Fruit fly (Drosophila melanogaster) whole organism, embryonic: ENCODE measurements around the gene Nmt.
A peak's percentile ranks its signal among the peaks of the same experiment; 100 is the strongest.

Experiments used
- BtbVII ChIP-seq: fragments of 200-800 bp; sonication (Bioruptor generic); optimal IDR thresholded peaks from 3 replicates; lab custom pipeline; 2017; ENCODE audit warnings: missing biosample characterization, mild to moderate bottlenecking, missing genetic modification characterization
- CG12391 ChIP-seq: fragments of 200-800 bp; sonication (Bioruptor generic); optimal IDR thresholded peaks from 3 replicates; lab custom pipeline; 2018; ENCODE audit warnings: missing biosample characterization, mild to moderate bottlenecking, missing genetic modification characterization, moderate library complexity
- CG13775 ChIP-seq: fragments of 200-800 bp; sonication (Bioruptor generic); optimal IDR thresholded peaks from 3 replicates; lab custom pipeline; 2017; ENCODE audit warnings: missing biosample characterization, mild to moderate bottlenecking, missing genetic modification characterization
- CG17568 ChIP-seq: fragments of 200-800 bp; sonication (Bioruptor generic); optimal IDR thresholded peaks from 2 replicates; lab custom pipeline; 2018; ENCODE audit warnings: missing biosample characterization, mild to moderate bottlenecking, missing genetic modification characterization, moderate library complexity
- CG17612 ChIP-seq: fragments of 200-800 bp; sonication (Bioruptor generic); IDR thresholded peaks from 2 replicates; pipeline ENCODE4 v1.3.6; 2022; ENCODE audit warnings: missing biosample characterization, missing genetic modification characterization
- CG2678 ChIP-seq: fragments of 200-800 bp; sonication (Bioruptor generic); optimal IDR thresholded peaks from 3 replicates; lab custom pipeline; 2019; ENCODE audit warnings: missing biosample characterization, mild to moderate bottlenecking, missing genetic modification characterization, moderate library complexity
- CG31388 ChIP-seq: fragments of 200-800 bp; sonication (Bioruptor generic); optimal IDR thresholded peaks from 2 replicates; lab custom pipeline; 2016; ENCODE audit warnings: missing biosample characterization, missing genetic modification characterization
- CG31441 ChIP-seq: fragments of 200-800 bp; sonication (Bioruptor generic); IDR thresholded peaks from 2 replicates; pipeline ENCODE4 v1.3.6; 2022; ENCODE audit warnings: missing biosample characterization, missing genetic modification characterization
- CG32767 ChIP-seq: fragments of 200-800 bp; sonication (Bioruptor generic); IDR thresholded peaks from 2 replicates; pipeline ENCODE4 v1.3.6; 2022; ENCODE audit warnings: missing biosample characterization, missing genetic modification characterization
- CG4360 ChIP-seq: fragments of 200-800 bp; sonication (Bioruptor generic); IDR thresholded peaks from 2 replicates; pipeline ENCODE4 v1.3.6; 2022; ENCODE audit warnings: missing biosample characterization, missing genetic modification characterization
- CG43689 ChIP-seq: fragments of 200-800 bp; sonication (Bioruptor generic); IDR thresholded peaks from 2 replicates; pipeline ENCODE4 v1.3.6; 2022; ENCODE audit warnings: missing biosample characterization, missing genetic modification characterization
- CG4617 ChIP-seq: fragments of 200-800 bp; sonication (Bioruptor generic); optimal IDR thresholded peaks from 3 replicates; lab custom pipeline; 2016; ENCODE audit warnings: missing biosample characterization, missing genetic modification characterization, borderline replicate concordance
- CG4707 ChIP-seq: fragments of 200-800 bp; sonication (Bioruptor generic); optimal IDR thresholded peaks from 2 replicates; lab custom pipeline; 2018; ENCODE audit warnings: missing biosample characterization, mild to moderate bottlenecking, missing genetic modification characterization, moderate library complexity
- CG6175 ChIP-seq: fragments of 200-800 bp; sonication (Bioruptor generic); IDR thresholded peaks from 3 replicates; pipeline ENCODE4 v1.3.6; 2022; ENCODE audit warnings: missing biosample characterization, missing genetic modification characterization
- CG6272 ChIP-seq: fragments of 200-800 bp; sonication (Bioruptor generic); IDR thresholded peaks from 2 replicates; pipeline ENCODE4 v1.3.6; 2022; ENCODE audit warnings: missing biosample characterization, missing genetic modification characterization
- CG6683 ChIP-seq: fragments of 200-800 bp; sonication (Bioruptor generic); optimal IDR thresholded peaks from 2 replicates; lab custom pipeline; 2017; ENCODE audit warnings: missing biosample characterization, mild to moderate bottlenecking, missing genetic modification characterization, missing genetic modification reagents
- CG6689 ChIP-seq: fragments of 200-800 bp; sonication (Bioruptor generic); IDR thresholded peaks from 2 replicates; pipeline ENCODE4 v1.3.6; 2022; ENCODE audit warnings: missing biosample characterization, missing genetic modification characterization
- CG6765 ChIP-seq: fragments of 200-800 bp; sonication (Bioruptor generic); optimal IDR thresholded peaks from 3 replicates; lab custom pipeline; 2017; ENCODE audit warnings: missing biosample characterization, mild to moderate bottlenecking, missing genetic modification characterization
- CG7839 ChIP-seq: fragments of 200-800 bp; sonication (Bioruptor generic); optimal IDR thresholded peaks from 3 replicates; lab custom pipeline; 2018; ENCODE audit warnings: missing biosample characterization, mild to moderate bottlenecking, missing genetic modification characterization, moderate library complexity
- CG8944 ChIP-seq: fragments of 200-800 bp; sonication (Bioruptor generic); optimal IDR thresholded peaks from 3 replicates; lab custom pipeline; 2016; ENCODE audit warnings: missing biosample characterization, missing genetic modification characterization
- CG9609 ChIP-seq: fragments of 200-800 bp; sonication (Bioruptor generic); optimal IDR thresholded peaks from 3 replicates; lab custom pipeline; 2016; ENCODE audit warnings: missing biosample characterization, missing genetic modification characterization
- CG9797 ChIP-seq: fragments of 200-800 bp; sonication (Bioruptor generic); optimal IDR thresholded peaks from 3 replicates; lab custom pipeline; 2018; ENCODE audit warnings: missing biosample characterization, mild to moderate bottlenecking, missing genetic modification characterization
- CG9932 ChIP-seq: fragments of 200-800 bp; sonication (Bioruptor generic); IDR thresholded peaks from 2 replicates; pipeline ENCODE4 v1.3.6; 2022; ENCODE audit warnings: missing biosample characterization, missing genetic modification characterization
- CrebB ChIP-seq: fragments of 200-800 bp; sonication (Bioruptor generic); optimal IDR thresholded peaks from 3 replicates; lab custom pipeline; 2018; ENCODE audit warnings: missing biosample characterization, mild to moderate bottlenecking, missing genetic modification characterization
- Dip2 ChIP-seq: fragments of 200-800 bp; sonication (Bioruptor generic); IDR thresholded peaks from 2 replicates; pipeline ENCODE4 v1.3.6; 2022; ENCODE audit warnings: missing biosample characterization, missing genetic modification characterization
- Fer3 ChIP-seq: fragments of 200-800 bp; sonication (Bioruptor generic); optimal IDR thresholded peaks from 2 replicates; lab custom pipeline; 2018; ENCODE audit warnings: missing biosample characterization, mild to moderate bottlenecking, missing genetic modification characterization, moderate library complexity
- HmgD ChIP-seq: fragments of 200-800 bp; sonication (Bioruptor generic); optimal IDR thresholded peaks from 3 replicates; lab custom pipeline; 2016; ENCODE audit warnings: missing biosample characterization, missing genetic modification characterization
- Lhr ChIP-seq: fragments of 200-800 bp; sonication (Bioruptor generic); optimal IDR thresholded peaks from 3 replicates; lab custom pipeline; 2017; ENCODE audit warnings: mild to moderate bottlenecking, missing biosample characterization, missing genetic modification reagents, missing genetic modification characterization
- Lim3 ChIP-seq: fragments of 200-800 bp; sonication (Bioruptor generic); IDR thresholded peaks from 2 replicates; pipeline ENCODE4 v1.3.6; 2022; ENCODE audit warnings: missing biosample characterization, missing genetic modification characterization
- Meics ChIP-seq: fragments of 200-800 bp; sonication (Bioruptor generic); optimal IDR thresholded peaks from 2 replicates; lab custom pipeline; 2017; ENCODE audit warnings: missing biosample characterization, mild to moderate bottlenecking, missing genetic modification characterization
- Opbp ChIP-seq: fragments of 200-800 bp; sonication (Bioruptor generic); IDR thresholded peaks from 3 replicates; pipeline ENCODE4 v1.3.6; 2022; ENCODE audit warnings: missing biosample characterization, missing genetic modification characterization; ENCODE audit not compliant: partially characterized antibody
- Poxn ChIP-seq: fragments of 200-800 bp; sonication (Bioruptor generic); IDR thresholded peaks from 2 replicates; pipeline ENCODE4 v1.3.6; 2022; ENCODE audit warnings: missing biosample characterization, missing genetic modification characterization
- Rx ChIP-seq: fragments of 200-800 bp; sonication (Bioruptor generic); IDR thresholded peaks from 2 replicates; pipeline ENCODE4 v1.3.6; 2022; ENCODE audit warnings: missing biosample characterization, missing genetic modification characterization
- Spps ChIP-seq: fragments of 200-800 bp; sonication (Bioruptor generic); optimal IDR thresholded peaks from 2 replicates; lab custom pipeline; 2018; ENCODE audit warnings: missing biosample characterization, mild to moderate bottlenecking, missing genetic modification characterization
- YL-1 ChIP-seq: fragments of 200-800 bp; sonication (Bioruptor generic); optimal IDR thresholded peaks from 3 replicates; lab custom pipeline; 2017; ENCODE audit warnings: missing biosample characterization, mild to moderate bottlenecking, missing genetic modification characterization
- abd-A ChIP-seq: fragments of 200-800 bp; sonication (Bioruptor generic); optimal IDR thresholded peaks from 3 replicates; lab custom pipeline; 2019; ENCODE audit warnings: missing biosample characterization, mild to moderate bottlenecking, missing genetic modification characterization, moderate library complexity
- aop ChIP-seq: fragments of 200-800 bp; sonication (Bioruptor generic); IDR thresholded peaks from 2 replicates; pipeline ENCODE4 v1.3.6; 2022; ENCODE audit warnings: missing biosample characterization, missing genetic modification characterization
- dm ChIP-seq: fragments of 200-800 bp; sonication (Bioruptor generic); optimal IDR thresholded peaks from 3 replicates; lab custom pipeline; 2016; ENCODE audit warnings: missing biosample characterization, missing genetic modification characterization
- ems ChIP-seq: fragments of 200-800 bp; sonication (Bioruptor generic); optimal IDR thresholded peaks from 3 replicates; lab custom pipeline; 2016; ENCODE audit warnings: missing biosample characterization, missing genetic modification characterization
- fu2 ChIP-seq: fragments of 200-800 bp; sonication (Bioruptor generic); optimal IDR thresholded peaks from 2 replicates; lab custom pipeline; 2016; ENCODE audit warnings: missing biosample characterization, missing genetic modification characterization
- gro ChIP-seq: fragments of 200-800 bp; sonication (Bioruptor generic); optimal IDR thresholded peaks from 2 replicates; lab custom pipeline; 2016; ENCODE audit warnings: missing biosample characterization, missing genetic modification characterization
- hth ChIP-seq: fragments of >200 bp; optimal IDR thresholded peaks from 2 replicates; lab custom pipeline; 2017; ENCODE audit warnings: inconsistent platforms
- lbe ChIP-seq: fragments of 200-800 bp; sonication (Bioruptor generic); optimal IDR thresholded peaks from 2 replicates; lab custom pipeline; 2016; ENCODE audit warnings: missing biosample characterization, mild to moderate bottlenecking, missing genetic modification characterization
- lov ChIP-seq, 2 experiments: fragments of 200-800 bp in 1 of 2; fragments of >200 bp in 1 of 2; sonication (Bioruptor generic) in 1 of 2; IDR thresholded peaks in 1 of 2; optimal IDR thresholded peaks in 1 of 2; 2 replicates in 1 of 2; 3 replicates in 1 of 2; pipeline versions ENCODE4 v1.3.6 to Lab custom; 2017 to 2022; ENCODE audit warnings: missing biosample characterization in 1 of 2, missing genetic modification characterization in 1 of 2
- maf-S ChIP-seq: fragments of 200-800 bp; sonication (Bioruptor generic); optimal IDR thresholded peaks from 2 replicates; lab custom pipeline; 2016; ENCODE audit warnings: missing biosample characterization, missing genetic modification characterization
- nmo ChIP-seq: fragments of 200-800 bp; sonication (Bioruptor generic); optimal IDR thresholded peaks from 2 replicates; lab custom pipeline; 2018; ENCODE audit warnings: missing biosample characterization, mild to moderate bottlenecking, missing genetic modification characterization, moderate library complexity
- otp ChIP-seq: fragments of 200-800 bp; sonication (Bioruptor generic); IDR thresholded peaks from 3 replicates; pipeline ENCODE4, ENCODE4 v1.3.6; 2022; ENCODE audit warnings: missing biosample characterization, missing genetic modification characterization
- pfk ChIP-seq: fragments of 200-800 bp; sonication (Bioruptor generic); optimal IDR thresholded peaks from 2 replicates; lab custom pipeline; 2018; ENCODE audit warnings: missing biosample characterization, mild to moderate bottlenecking, missing genetic modification characterization, moderate library complexity
- phol ChIP-seq: fragments of 200-800 bp; sonication (Bioruptor generic); optimal IDR thresholded peaks from 3 replicates; lab custom pipeline; 2018; ENCODE audit warnings: missing biosample characterization, mild to moderate bottlenecking, missing genetic modification characterization, moderate library complexity
- slbo ChIP-seq: fragments of 200-800 bp; sonication (Bioruptor generic); IDR thresholded peaks from 2 replicates; pipeline ENCODE4 v1.3.6; 2022; ENCODE audit warnings: missing biosample characterization, missing genetic modification characterization
- vvl ChIP-seq: fragments of 200-800 bp; sonication (Bioruptor generic); IDR thresholded peaks from 2 replicates; pipeline ENCODE4 v1.3.6; 2022; ENCODE audit warnings: missing biosample characterization, missing genetic modification characterization

The Nmt gene

dm6 chr3L:8197779-8198279, 19.6 kb upstream of the Nmt start, which contains the start of the genes UbcE2M and Dhps (continued):
- TF ChIP-seq lbe (GFP tag; lab: Kevin White, UChicago) (peak; percentile 52), otp (GFP tag; lab: Robert Waterston, UW) (no peak), Rx (GFP tag; lab: Robert Waterston, UW) (no peak), CG4617 (GFP tag; lab: Kevin White, UChicago) (peak; percentile 65), Opbp (GFP tag; lab: Robert Waterston, UW) (peak; percentile 76; the same call in 2 of the 3 replicates), CG6765 (GFP tag; lab: Kevin White, UChicago) (peak; percentile 59), Lhr (peak; percentile 20), CG17612 (GFP tag; lab: Robert Waterston, UW) (no peak), CG13775 (GFP tag; lab: Kevin White, UChicago) (peak; percentile 85), CG17568 (GFP tag; lab: Kevin White, UChicago) (no peak), hth (lab: Kevin White, UChicago) (no peak), CG9932 (peak; percentile 90), YL-1 (GFP tag; lab: Kevin White, UChicago) (peak; percentile 77), dm (GFP tag; lab: Kevin White, UChicago) (peak; percentile 52), CG6175 (GFP tag; lab: Robert Waterston, UW) (peak; percentile 75; the same call in 1 of the 3 replicates), slbo (GFP tag; lab: Robert Waterston, UW) (peak; percentile 87), CG7839 (no peak), Spps (tag; lab: Kevin White, UChicago) (peak; percentile 50), Poxn (GFP tag; lab: Robert Waterston, UW) (peak; percentile 42; the same call in 1 of the 2 replicates), CG43689 (GFP tag; lab: Robert Waterston, UW) (no peak), maf-S (peak; percentile 45), Dip2 (GFP tag; lab: Robert Waterston, UW) (no peak), CrebB (no peak), pfk (no peak), BtbVII (peak; percentile 46), HmgD (GFP tag; lab: Kevin White, UChicago) (peak; percentile 32), CG6689 (GFP tag; lab: Robert Waterston, UW) (peak; percentile 61), CG9609 (peak; percentile 6), Lim3 (GFP tag; lab: Robert Waterston, UW) (no peak), abd-A (no peak), CG6683 (peak; percentile 58), CG31388 (GFP tag; lab: Kevin White, UChicago) (no peak), CG8944 (GFP tag; lab: Kevin White, UChicago) (peak; percentile 11), phol (peak; percentile 86), CG4707 (GFP tag; lab: Kevin White, UChicago) (no peak), gro (no peak), CG4360 (GFP tag; lab: Robert Waterston, UW) (no peak), nmo (GFP tag; lab: Kevin White, UChicago) (peak; percentile 80), CG2678 (tag; lab: Kevin White, UChicago) (no peak), fu2 (peak; percentile 64), aop (no peak), CG12391 (tag; lab: Kevin White, UChicago) (peak; percentile 87), lov (optimal IDR thresholded peaks at IDR 0.05; lab: Kevin White, UChicago) (no peak), lov (GFP tag; IDR thresholded peaks at IDR 0.05; lab: Robert Waterston, UW) (no peak), CG31441 (GFP tag; lab: Robert Waterston, UW) (no peak), Meics (no peak), Fer3 (tag; lab: Kevin White, UChicago) (peak; percentile 76), ems (GFP tag; lab: Kevin White, UChicago) (no peak), vvl (GFP tag; lab: Robert Waterston, UW) (peak; percentile 37; the same call in 1 of the 2 replicates), CG6272 (GFP tag; lab: Robert Waterston, UW) (peak; percentile 81), CG32767 (GFP tag; lab: Robert Waterston, UW) (no peak), CG9797 (GFP tag; lab: Kevin White, UChicago) (peak; percentile 23)
